Worm (Caenorhabditis elegans): ENCODE measurements around the gene bath-13.

The bath-13 gene

ce11 chrII:2521960-2522359 is at the start of gene bath-13:
Gene bath-13, minus strand, starts transcription at chrII:2522060.
- TF ChIP-seq hmg-1.2 (GFP tag; IDR thresholded peaks at IDR 0.05) (no peak), nfyb-1 (GFP tag; IDR thresholded peaks at IDR 0.05) (no peak)

DNA sequence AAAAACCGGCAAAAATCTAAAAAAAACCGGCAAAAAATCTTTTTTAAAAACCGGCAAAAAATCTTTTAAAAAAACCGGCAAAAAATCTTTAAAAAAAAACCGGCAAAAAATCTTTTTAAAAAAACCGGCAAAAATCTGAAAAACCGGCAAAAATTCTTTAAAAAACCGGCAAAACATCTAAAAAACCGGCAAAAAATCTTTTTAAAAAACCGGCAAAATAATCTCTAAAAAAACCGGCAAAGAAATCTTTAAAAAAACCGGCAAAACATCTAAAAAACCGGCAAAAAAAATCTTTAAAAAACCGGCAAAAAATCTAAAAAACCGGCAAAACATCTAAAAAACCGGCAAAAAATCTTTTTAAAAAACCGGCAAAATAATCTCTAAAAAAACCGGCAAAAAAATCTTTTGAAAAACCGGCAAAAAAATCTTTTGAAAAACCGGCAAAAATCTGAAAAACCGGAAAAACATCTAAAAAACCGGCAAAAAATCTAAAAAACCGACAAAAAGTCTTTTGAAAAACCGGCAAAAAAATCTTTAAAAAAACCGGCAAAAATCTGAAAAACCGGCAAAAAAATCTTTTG is 48.6 kb upstream of the bath-13 start:
- TF ChIP-seq F10E7.11 (tag; optimal IDR thresholded peaks at IDR 0.05) (peak; percentile 6), hlh-12 (tag; optimal IDR thresholded peaks at IDR 0.05) (peak; percentile 60)

- TF ChIP-seq K11D2.4 (GFP tag; IDR thresholded peaks at IDR 0.05) (peak; percentile 54; the same call in 1 of the 2 replicates), aptf-2 (GFP tag; conservative IDR thresholded peaks at IDR 0.05) (no peak), snpc-4 (GFP tag; optimal IDR thresholded peaks at IDR 0.05) (peak; percentile 60), snpc-4 (tag; optimal IDR thresholded peaks at IDR 0.05) (peak in 1 of 4 experiments; percentile 54), Y56A3A.18 (GFP tag; IDR thresholded peaks at IDR 0.05) (0 out of 2 replicates have a peak, but pooled peaks have one; percentile 60), lin-54 (GFP tag; optimal IDR thresholded peaks at IDR 0.05) (peak; percentile 84), gei-17 (GFP tag; optimal IDR thresholded peaks at IDR 0.05) (peak; percentile 39), lin-35 (GFP tag; optimal IDR thresholded peaks at IDR 0.05) (peak in 1 of 3 experiments; percentile 89), tbp1 (GFP tag; optimal IDR thresholded peaks at IDR 0.05) (no peak), snpc-1.1 (tag; optimal IDR thresholded peaks at IDR 0.05; ENCODE audit: insufficient read depth) (peak; percentile 45), nfyb-1 (GFP tag; IDR thresholded peaks at IDR 0.05) (0 out of 2 replicates have a peak, but pooled peaks have one; percentile 36), ztf-28 (GFP tag; IDR thresholded peaks at IDR 0.05) (0 out of 2 replicates have a peak, but pooled peaks have one; percentile 29), lir-1 (GFP tag; conservative IDR thresholded peaks at IDR 0.05) (peak; percentile 46; the same call in 1 of the 2 replicates), lsl-1 (GFP tag; optimal IDR thresholded peaks at IDR 0.05) (peak; percentile 62), mcd-1 (GFP tag; IDR thresholded peaks at IDR 0.05) (peak; percentile 85), snpc-1.3 (tag; optimal IDR thresholded peaks at IDR 0.05; ENCODE audit: insufficient read depth) (peak; percentile 66), cebp-1 (GFP tag; IDR thresholded peaks at IDR 0.05) (no peak), cebp-1 (tag; optimal IDR thresholded peaks at IDR 0.05) (peak; percentile 66), nhr-80 (tag; optimal IDR thresholded peaks at IDR 0.05) (no peak), ceh-100 (GFP tag; IDR thresholded peaks at IDR 0.05) (peak; percentile 25; the same call in 1 of the 2 replicates), F49E8.2 (tag; optimal IDR thresholded peaks at IDR 0.05; ENCODE audit: insufficient read depth) (peak; percentile 11), madf-6 (GFP tag; IDR thresholded peaks at IDR 0.05) (peak; percentile 74), F23B12.7 (tag; optimal IDR thresholded peaks at IDR 0.05; ENCODE audit: insufficient read depth) (peak; percentile 88), B0336.3 (GFP tag; IDR thresholded peaks at IDR 0.05) (0 out of 2 replicates have a peak, but pooled peaks have one; percentile 57), ekl-4 (GFP tag; IDR thresholded peaks at IDR 0.05) (no peak), T26A5.8 (tag; optimal IDR thresholded peaks at IDR 0.05) (no peak), bed-2 (GFP tag; IDR thresholded peaks at IDR 0.05) (no peak), pha-4 (tag; optimal IDR thresholded peaks at IDR 0.05) (peak; percentile 79), D2030.7 (GFP tag; IDR thresholded peaks at IDR 0.05) (peak; percentile 60), efl-1 (GFP tag; optimal IDR thresholded peaks at IDR 0.05) (peak; percentile 55), F33H1.4 (GFP tag; IDR thresholded peaks at IDR 0.05) (peak; percentile 53), nhr-120 (GFP tag; IDR thresholded peaks at IDR 0.05) (no peak), ets-4 (GFP tag; optimal IDR thresholded peaks at IDR 0.05) (no peak), snpc-3.4 (tag; optimal IDR thresholded peaks at IDR 0.05) (peak; percentile 59), him-1 (tag; optimal IDR thresholded peaks at IDR 0.05) (peak; percentile 25), dpl-1 (GFP tag; optimal IDR thresholded peaks at IDR 0.05) (peak; percentile 52), ceh-58 (GFP tag; IDR thresholded peaks at IDR 0.05) (no peak), rcor-1 (GFP tag; IDR thresholded peaks at IDR 0.05) (peak; percentile 69), pbrm-1 (GFP tag; IDR thresholded peaks at IDR 0.05) (0 out of 2 replicates have a peak, but pooled peaks have one; percentile 33), egrh-3 (GFP tag; IDR thresholded peaks at IDR 0.05) (no peak)
Observed at ce11 chrII:2564899-2565298, 43.0 kb upstream of the bath-13 start, which contains the start of gene usp-39. Gene usp-39, plus strand, starts transcription at chrII:2565275.

All from whole organism, young adult.